Worm (Caenorhabditis elegans) whole organism, young adult: ENCODE results near the gene arle-14.
A peak's percentile ranks its signal among the peaks of the same experiment; 100 is the strongest.

Experiments used
- B0336.3 ChIP-seq: fragments of 200-800 bp; sonication (Bioruptor generic); IDR thresholded peaks from 2 replicates; pipeline ENCODE4 v1.3.6; 2022; ENCODE audit warnings: missing genetic modification characterization, missing compliant biosample characterization
- C06A6.2 ChIP-seq: fragments of 200-800 bp; sonication (Bioruptor generic); conservative IDR thresholded peaks from 2 replicates; pipeline ENCODE4 v1.3.6; 2022; ENCODE audit warnings: missing genetic modification characterization, missing compliant biosample characterization
- C17E4.6 ChIP-seq: fragments of 200-800 bp; sonication (Bioruptor generic); IDR thresholded peaks from 2 replicates; pipeline ENCODE4 v1.3.6; 2022; ENCODE audit warnings: missing genetic modification reagents, missing genetic modification characterization, missing compliant biosample characterization
- F22D6.2 ChIP-seq: sonication (generic microtip); optimal IDR thresholded peaks from 2 replicates; lab custom pipeline; 2016; ENCODE audit warnings: mild to moderate bottlenecking, missing genetic modification characterization, missing compliant biosample characterization
- F33H1.4 ChIP-seq: fragments of 200-800 bp; sonication (Bioruptor generic); IDR thresholded peaks from 2 replicates; pipeline ENCODE4 v1.3.6; 2022; ENCODE audit warnings: missing genetic modification reagents, missing genetic modification characterization, missing compliant biosample characterization
- F49E8.2 ChIP-seq: sonication (generic microtip); optimal IDR thresholded peaks from 3 replicates; lab custom pipeline; 2017; ENCODE audit warnings: missing genetic modification characterization, mild to moderate bottlenecking, missing compliant biosample characterization, antibody characterized with exemption, moderate library complexity; ENCODE audit not compliant: insufficient read depth
- F55B11.4 ChIP-seq: sonication (generic microtip); optimal IDR thresholded peaks from 2 replicates; lab custom pipeline; 2016; ENCODE audit warnings: missing compliant biosample characterization, missing genetic modification characterization, borderline replicate concordance; ENCODE audit not compliant: insufficient read depth
- F57C9.4 ChIP-seq: sonication (generic microtip); optimal IDR thresholded peaks from 2 replicates; lab custom pipeline; 2017; ENCODE audit warnings: mild to moderate bottlenecking, missing genetic modification characterization, missing compliant biosample characterization
- Y95B8A.8 ChIP-seq: fragments of 200-800 bp; sonication (Bioruptor generic); IDR thresholded peaks from 2 replicates; pipeline ENCODE4 v1.3.6; 2022; ENCODE audit warnings: missing genetic modification reagents, missing genetic modification characterization, missing compliant biosample characterization
- akir-1 ChIP-seq: fragments of 200-800 bp; sonication (Bioruptor generic); optimal IDR thresholded peaks from 2 replicates; lab custom pipeline; 2018; ENCODE audit warnings: mild to moderate bottlenecking, missing genetic modification characterization, moderate library complexity, missing compliant biosample characterization
- atf-7 ChIP-seq: sonication (generic microtip); optimal IDR thresholded peaks from 2 replicates; lab custom pipeline; 2017; ENCODE audit warnings: mild to moderate bottlenecking, missing genetic modification characterization, missing compliant biosample characterization
- athp-1 ChIP-seq: sonication (generic microtip); optimal IDR thresholded peaks from 2 replicates; lab custom pipeline; 2017; ENCODE audit warnings: mild to moderate bottlenecking, missing genetic modification characterization, missing compliant biosample characterization
- attf-3 ChIP-seq: fragments of 200-800 bp; sonication (Bioruptor generic); conservative IDR thresholded peaks from 2 replicates; pipeline ENCODE4 v1.3.6; 2022; ENCODE audit warnings: missing genetic modification reagents, missing genetic modification characterization, missing compliant biosample characterization
- attf-6 ChIP-seq: fragments of 200-800 bp; sonication (Bioruptor generic); IDR thresholded peaks from 2 replicates; pipeline ENCODE4 v1.3.6; 2022; ENCODE audit warnings: missing genetic modification reagents, missing genetic modification characterization, missing compliant biosample characterization
- ceh-91 ChIP-seq: fragments of 200-800 bp; sonication (Bioruptor generic); IDR thresholded peaks from 2 replicates; pipeline ENCODE4 v1.3.6; 2022; ENCODE audit warnings: missing genetic modification reagents, missing genetic modification characterization, missing compliant biosample characterization
- dpff-1 ChIP-seq: sonication (generic microtip); optimal IDR thresholded peaks from 2 replicates; lab custom pipeline; 2017; ENCODE audit warnings: mild to moderate bottlenecking, missing genetic modification characterization, missing compliant biosample characterization
- dpl-1 ChIP-seq: fragments of 150-350 bp; optimal IDR thresholded peaks from 2 replicates; lab custom pipeline; 2014; ENCODE audit warnings: missing biosample characterization, missing genetic modification reagents, missing genetic modification characterization
- efl-1 ChIP-seq: fragments of 150-350 bp; optimal IDR thresholded peaks from 2 replicates; lab custom pipeline; 2014; ENCODE audit warnings: missing biosample characterization, missing genetic modification reagents, missing genetic modification characterization
- egl-44 ChIP-seq: fragments of 200-800 bp; sonication (Bioruptor generic); IDR thresholded peaks from 2 replicates; pipeline ENCODE4 v1.3.6; 2022; ENCODE audit warnings: missing genetic modification reagents, missing genetic modification characterization, missing compliant biosample characterization
- ekl-4 ChIP-seq: fragments of 200-800 bp; sonication (Bioruptor generic); IDR thresholded peaks from 2 replicates; pipeline ENCODE4 v1.3.6; 2022; ENCODE audit warnings: missing genetic modification reagents, missing genetic modification characterization, missing compliant biosample characterization
- gei-17 ChIP-seq: fragments of 200-800 bp; sonication (Bioruptor generic); optimal IDR thresholded peaks from 2 replicates; lab custom pipeline; 2018; ENCODE audit warnings: mild to moderate bottlenecking, missing genetic modification characterization, missing compliant biosample characterization
- him-1 ChIP-seq: sonication (generic microtip); optimal IDR thresholded peaks from 2 replicates; lab custom pipeline; 2016; ENCODE audit warnings: missing genotype, missing genetic modification reagents, missing genetic modification characterization, missing compliant biosample characterization
- hlh-26 ChIP-seq: fragments of 200-800 bp; sonication (Bioruptor generic); conservative IDR thresholded peaks from 2 replicates; pipeline ENCODE4 v1.3.6; 2022; ENCODE audit warnings: missing genetic modification reagents, missing genetic modification characterization, missing compliant biosample characterization
- hmg-1.2 ChIP-seq: fragments of 200-800 bp; sonication (Bioruptor generic); IDR thresholded peaks from 2 replicates; pipeline ENCODE4 v1.3.6; 2022; ENCODE audit warnings: missing genetic modification reagents, missing genetic modification characterization, missing compliant biosample characterization
- hrde-1 ChIP-seq: sonication (generic microtip); optimal IDR thresholded peaks from 2 replicates; lab custom pipeline; 2016; ENCODE audit warnings: missing genetic modification characterization, mild to moderate bottlenecking, missing compliant biosample characterization, moderate library complexity, missing genotype, missing genetic modification reagents, borderline replicate concordance
- let-607 ChIP-seq, 2 experiments: fragments of 200-800 bp in 1 of 2; sonication (Bioruptor generic) in 1 of 2; sonication (generic microtip) in 1 of 2; optimal IDR thresholded peaks; 2 replicates each; lab custom pipeline; 2016 to 2018; ENCODE audit warnings: mild to moderate bottlenecking in 2 of 2, missing compliant biosample characterization in 2 of 2, missing genetic modification characterization in 2 of 2, moderate library complexity in 2 of 2, missing genotype in 1 of 2
- lin-35 ChIP-seq, 3 experiments: fragments of 150-350 bp in 2 of 3; sonication (generic microtip) in 1 of 3; optimal IDR thresholded peaks; 2 replicates each; lab custom pipeline; 2014 to 2018; ENCODE audit warnings: missing biosample characterization in 3 of 3, missing genetic modification characterization in 3 of 3, missing genetic modification reagents in 3 of 3
- lsl-1 ChIP-seq: fragments of 200-800 bp; sonication (Bioruptor generic); optimal IDR thresholded peaks from 2 replicates; lab custom pipeline; 2018; ENCODE audit warnings: mild to moderate bottlenecking, missing genetic modification characterization, moderate library complexity, missing compliant biosample characterization
- lsy-27 ChIP-seq: sonication (generic microtip); optimal IDR thresholded peaks from 2 replicates; lab custom pipeline; 2017; ENCODE audit warnings: missing genetic modification characterization, mild to moderate bottlenecking, missing compliant biosample characterization, antibody characterized with exemption, missing genotype, borderline replicate concordance; ENCODE audit not compliant: insufficient read depth
- madf-6 ChIP-seq: fragments of 200-800 bp; sonication (Bioruptor generic); IDR thresholded peaks from 2 replicates; pipeline ENCODE4 v1.3.6; 2022; ENCODE audit warnings: missing genetic modification reagents, missing genetic modification characterization, missing compliant biosample characterization
- nhr-27 ChIP-seq: fragments of 200-800 bp; sonication (Bioruptor generic); optimal IDR thresholded peaks from 2 replicates; lab custom pipeline; 2018; ENCODE audit warnings: mild to moderate bottlenecking, missing genetic modification characterization, moderate library complexity, missing compliant biosample characterization
- nhr-80 ChIP-seq: sonication (generic microtip); optimal IDR thresholded peaks from 2 replicates; lab custom pipeline; 2016; ENCODE audit warnings: missing genetic modification characterization, missing compliant biosample characterization
- nhr-90 ChIP-seq: sonication (generic microtip); optimal IDR thresholded peaks from 2 replicates; lab custom pipeline; 2016; ENCODE audit warnings: missing genotype, mild to moderate bottlenecking, missing genetic modification characterization, missing compliant biosample characterization
- sdz-38 ChIP-seq: sonication (generic microtip); optimal IDR thresholded peaks from 2 replicates; lab custom pipeline; 2016; ENCODE audit warnings: missing genotype, missing genetic modification characterization, missing compliant biosample characterization
- unc-130 ChIP-seq: sonication (generic microtip); optimal IDR thresholded peaks from 2 replicates; lab custom pipeline; 2016; ENCODE audit warnings: missing genetic modification reagents, missing genetic modification characterization, missing compliant biosample characterization

Gene arle-14

DNA sequence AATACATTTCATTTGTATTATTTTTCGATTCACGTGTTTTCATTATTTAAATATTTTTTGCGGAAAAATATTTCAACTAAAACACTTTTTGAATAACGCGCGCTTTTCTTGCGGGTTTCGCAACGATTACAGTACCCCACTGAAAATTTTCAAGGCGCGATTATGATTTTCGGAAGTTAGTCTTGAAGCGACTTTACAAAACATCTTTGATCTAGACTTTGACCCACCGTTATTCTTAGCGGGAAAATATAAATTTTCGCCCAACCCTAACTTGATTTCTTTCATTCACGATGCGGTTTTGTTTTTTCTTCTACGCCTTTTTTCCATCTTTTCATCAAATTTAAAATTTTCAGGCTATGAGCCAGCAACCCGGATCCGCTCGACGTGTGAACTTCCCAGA lies 35.1 kb downstream of the arle-14 start, which contains the start of gene egg-1 (continued):
- TF ChIP-seq unc-130 (GFP tag; lab: Kevin White, UChicago) (peak; percentile 75), him-1 (tag; lab: Kevin White, UChicago) (peak; percentile 85), Y95B8A.8 (peak; percentile 93), egl-44 (GFP tag; lab: Robert Waterston, UW) (no peak), dpff-1 (tag; lab: Kevin White, UChicago) (no peak), F57C9.4 (tag; lab: Kevin White, UChicago) (no peak), B0336.3 (GFP tag; lab: Robert Waterston, UW) (peak; percentile 78), nhr-80 (tag; lab: Kevin White, UChicago) (no peak), attf-3 (GFP tag; lab: Robert Waterston, UW) (peak; percentile 17; the same call in 1 of the 2 replicates), lin-35 (GFP tag; optimal IDR thresholded peaks at IDR 0.05; lab: Kevin White, UChicago) (peak in 2 of 3 experiments; percentile 51 to 62), lsl-1 (GFP tag; lab: Kevin White, UChicago) (peak; percentile 98), hrde-1 (tag; lab: Kevin White, UChicago) (peak; percentile 8), dpl-1 (GFP tag; lab: Kevin White, UChicago) (peak; percentile 95), F49E8.2 (tag; lab: Kevin White, UChicago) (peak; percentile 92)

DNA sequence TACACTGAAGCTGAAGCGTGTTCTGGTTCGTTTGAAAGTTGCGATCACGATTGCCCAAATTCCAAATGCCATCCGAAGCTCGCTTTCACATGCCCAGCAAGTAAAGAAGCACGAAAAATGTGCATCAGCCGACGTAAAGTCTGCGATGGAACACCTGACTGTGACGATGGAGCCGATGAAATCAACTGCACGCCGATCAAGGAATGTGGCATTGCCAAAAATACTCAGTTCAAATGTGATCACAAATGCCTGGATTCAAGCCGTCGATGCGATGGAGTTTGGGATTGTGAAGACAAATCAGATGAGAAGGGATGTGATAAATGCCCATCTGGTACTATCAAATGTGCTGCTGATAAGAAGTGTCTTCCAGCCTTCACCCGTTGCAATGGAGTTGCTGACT lies 36.7 kb downstream of the arle-14 start:
- TF ChIP-seq akir-1 (GFP tag; lab: Kevin White, UChicago), result no peak
- no peak for TF ChIP-seq nhr-90 (tag; lab: Kevin White, UChicago)
- TF ChIP-seq ceh-91 (GFP tag; lab: Robert Waterston, UW), result no peak
- no peak for TF ChIP-seq attf-6
- no peak for TF ChIP-seq C17E4.6 (GFP tag; lab: Robert Waterston, UW)
- TF ChIP-seq hmg-1.2 (GFP tag; lab: Robert Waterston, UW), result 0 out of 2 replicates have a peak, but pooled peaks have one; percentile 9
- no peak for TF ChIP-seq dpl-1 (GFP tag; lab: Kevin White, UChicago)
- no peak for TF ChIP-seq efl-1 (GFP tag; lab: Kevin White, UChicago)

DNA sequence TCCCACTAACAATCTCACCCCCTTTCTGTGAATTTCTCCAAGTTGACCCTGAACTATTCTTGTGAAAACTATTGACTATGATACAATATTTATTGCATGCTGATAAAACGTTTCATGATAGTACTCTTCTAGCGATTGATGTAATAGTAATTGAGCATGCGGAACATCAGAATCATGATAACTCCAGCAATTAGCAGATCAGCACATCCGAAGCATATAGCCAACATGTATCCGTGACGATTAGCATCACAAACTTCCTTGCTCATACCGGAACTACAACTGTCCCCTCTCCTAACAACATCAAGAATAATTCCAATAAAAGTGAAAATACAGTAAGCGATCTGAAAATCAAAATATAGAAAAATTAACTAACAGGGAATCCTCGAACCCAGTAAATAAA lies 37.3 kb downstream of the arle-14 start:
- TF ChIP-seq F33H1.4 (GFP tag; lab: Robert Waterston, UW) (0 out of 2 replicates have a peak, but pooled peaks have one; percentile 15), hrde-1 (tag; lab: Kevin White, UChicago) (peak; percentile 21), atf-7 (no peak), lsl-1 (GFP tag; lab: Kevin White, UChicago) (peak; percentile 21), gei-17 (no peak), let-607 (tag; optimal IDR thresholded peaks at IDR 0.05; lab: Kevin White, UChicago) (no peak), Y95B8A.8 (0 out of 2 replicates have a peak, but pooled peaks have one; percentile 20), lsy-27 (tag; lab: Kevin White, UChicago) (no peak), athp-1 (tag; lab: Kevin White, UChicago) (no peak), nhr-27 (tag; lab: Kevin White, UChicago) (no peak), ekl-4 (GFP tag; lab: Robert Waterston, UW) (0 out of 2 replicates have a peak, but pooled peaks have one; percentile 54), dpl-1 (GFP tag; lab: Kevin White, UChicago) (no peak), sdz-38 (no peak), C06A6.2 (no peak), lin-35 (GFP tag; optimal IDR thresholded peaks at IDR 0.05; lab: Kevin White, UChicago) (no peak), madf-6 (GFP tag; lab: Robert Waterston, UW) (peak; percentile 61), hlh-26 (GFP tag; lab: Robert Waterston, UW) (no peak), F55B11.4 (no peak), F22D6.2 (tag; lab: Kevin White, UChicago) (no peak)
